Worm (Caenorhabditis elegans): Measurements from ENCODE around the gene jip-1.

Gene jip-1

ce11 chrII:1340049-1340448 is 13.3 kb downstream of the jip-1 start:
- TF ChIP-seq pes-1 (GFP tag; IDR thresholded peaks at IDR 0.05) (no peak), B0310.2 (tag; optimal IDR thresholded peaks at IDR 0.05) (no peak), sea-1 (GFP tag; conservative IDR thresholded peaks at IDR 0.05) (no peak), aly-1 (tag; optimal IDR thresholded peaks at IDR 0.05) (no peak), hmbx-1 (tag; optimal IDR thresholded peaks at IDR 0.05) (no peak), tra-4 (tag; optimal IDR thresholded peaks at IDR 0.05) (no peak), flt-1 (GFP tag; IDR thresholded peaks at IDR 0.05) (no peak)

DNA sequence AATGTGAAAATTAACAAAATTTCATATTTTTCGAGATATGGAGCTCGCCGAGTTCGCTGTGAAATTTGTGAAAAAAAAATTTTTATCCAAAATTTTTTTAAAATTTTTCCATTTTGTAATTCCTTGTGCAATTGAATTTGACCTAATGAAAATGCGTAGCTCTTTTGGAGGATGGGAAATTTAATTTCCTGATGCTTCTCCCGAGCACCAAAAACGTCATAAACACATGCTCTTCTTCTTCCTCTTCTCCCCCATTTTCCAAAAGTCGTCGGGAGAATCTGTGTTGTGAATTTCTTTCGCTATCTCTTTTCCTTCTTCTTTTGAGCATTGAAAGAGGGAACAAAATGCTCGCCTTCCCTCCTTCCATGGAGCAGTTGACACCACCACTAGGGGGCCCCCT is 14.6 kb downstream of the jip-1 start:
- TF ChIP-seq ama-1 (optimal IDR thresholded peaks at IDR 0.05), result no peak
- no peak for TF ChIP-seq hmg-4 (GFP tag; optimal IDR thresholded peaks at IDR 0.05)
- no peak for TF ChIP-seq tbx-37 (GFP tag; conservative IDR thresholded peaks at IDR 0.05)
- TF ChIP-seq flt-1 (GFP tag; IDR thresholded peaks at IDR 0.05), result no peak
- no peak for TF ChIP-seq F13C5.2 (tag; optimal IDR thresholded peaks at IDR 0.05)
- no peak for TF ChIP-seq ceh-13 (GFP tag; optimal IDR thresholded peaks at IDR 0.05)
- no peak for TF ChIP-seq hmbx-1 (tag; optimal IDR thresholded peaks at IDR 0.05)
- TF ChIP-seq ets-7 (tag; optimal IDR thresholded peaks at IDR 0.05), result no peak
- no peak for TF ChIP-seq scrt-1 (GFP tag; IDR thresholded peaks at IDR 0.05)
- no peak for TF ChIP-seq pes-1 (GFP tag; IDR thresholded peaks at IDR 0.05)
- TF ChIP-seq tra-4 (tag; optimal IDR thresholded peaks at IDR 0.05), result no peak
- TF ChIP-seq sea-1 (GFP tag; conservative IDR thresholded peaks at IDR 0.05), result no peak

- no peak for TF ChIP-seq scrt-1 (GFP tag; IDR thresholded peaks at IDR 0.05)
- no peak for TF ChIP-seq flt-1 (GFP tag; IDR thresholded peaks at IDR 0.05)
- no peak for TF ChIP-seq hmbx-1 (tag; optimal IDR thresholded peaks at IDR 0.05)
- no peak for TF ChIP-seq tbx-37 (GFP tag; conservative IDR thresholded peaks at IDR 0.05)
- TF ChIP-seq pes-1 (GFP tag; IDR thresholded peaks at IDR 0.05), result no peak
- TF ChIP-seq B0310.2 (tag; optimal IDR thresholded peaks at IDR 0.05), result no peak
- no peak for TF ChIP-seq ceh-13 (GFP tag; optimal IDR thresholded peaks at IDR 0.05)
- TF ChIP-seq tra-4 (tag; optimal IDR thresholded peaks at IDR 0.05), result no peak
- no peak for TF ChIP-seq hnd-1 (tag; optimal IDR thresholded peaks at IDR 0.05)
- no peak for TF ChIP-seq ama-1 (optimal IDR thresholded peaks at IDR 0.05)
- TF ChIP-seq F13C5.2 (tag; optimal IDR thresholded peaks at IDR 0.05), result no peak
- no peak for TF ChIP-seq ets-7 (tag; optimal IDR thresholded peaks at IDR 0.05)
- no peak for TF ChIP-seq hmg-4 (GFP tag; optimal IDR thresholded peaks at IDR 0.05)
- TF ChIP-seq ceh-36 (tag; optimal IDR thresholded peaks at IDR 0.05), result no peak
- no peak for TF ChIP-seq aly-1 (tag; optimal IDR thresholded peaks at IDR 0.05)
Observed at ce11 chrII:1343748-1344147, 17.0 kb downstream of the jip-1 start.

DNA sequence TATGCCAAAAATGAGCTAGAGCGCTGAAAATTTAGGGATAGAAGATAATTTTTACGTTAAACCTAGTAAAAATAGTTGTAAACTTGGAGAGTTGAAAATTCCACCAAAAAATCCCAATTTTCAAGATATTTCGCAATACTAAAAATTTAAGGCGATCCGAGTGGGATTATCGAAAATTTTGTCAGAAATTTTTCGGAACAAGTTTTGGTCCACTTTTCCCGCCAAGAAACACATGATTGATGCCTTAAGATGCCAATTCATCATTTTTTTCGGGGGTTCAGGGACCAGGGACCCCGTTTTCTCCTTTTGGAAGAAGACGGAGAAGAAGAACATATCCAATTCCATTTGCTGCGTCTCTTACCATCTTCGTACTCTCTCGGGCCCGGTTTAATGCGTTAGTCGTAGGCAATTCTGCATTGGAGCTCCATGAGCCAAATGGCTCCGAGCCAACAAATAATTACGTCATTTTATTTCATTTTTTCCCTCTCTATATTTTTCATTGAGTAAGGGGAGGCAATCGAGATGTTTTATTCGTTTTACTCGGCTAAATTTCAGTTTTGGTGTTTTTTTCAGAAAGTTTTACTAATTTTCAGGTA is 17.8 kb downstream of the jip-1 start:
- TF ChIP-seq scrt-1 (GFP tag; IDR thresholded peaks at IDR 0.05), result no peak
- TF ChIP-seq ama-1 (optimal IDR thresholded peaks at IDR 0.05), result no peak
- TF ChIP-seq flt-1 (GFP tag; IDR thresholded peaks at IDR 0.05), result no peak
- no peak for TF ChIP-seq ets-7 (tag; optimal IDR thresholded peaks at IDR 0.05)
- TF ChIP-seq F13C5.2 (tag; optimal IDR thresholded peaks at IDR 0.05), result no peak
- TF ChIP-seq tbx-11 (GFP tag; IDR thresholded peaks at IDR 0.05), result no peak
- no peak for TF ChIP-seq hmg-4 (GFP tag; optimal IDR thresholded peaks at IDR 0.05)
- TF ChIP-seq ceh-13 (GFP tag; optimal IDR thresholded peaks at IDR 0.05), result no peak
- TF ChIP-seq tra-4 (tag; optimal IDR thresholded peaks at IDR 0.05), result no peak
- TF ChIP-seq tbx-37 (GFP tag; conservative IDR thresholded peaks at IDR 0.05), result no peak
- TF ChIP-seq ceh-36 (tag; optimal IDR thresholded peaks at IDR 0.05), result no peak
- TF ChIP-seq sea-1 (GFP tag; conservative IDR thresholded peaks at IDR 0.05), result no peak
- TF ChIP-seq pes-1 (GFP tag; IDR thresholded peaks at IDR 0.05), result no peak
- no peak for TF ChIP-seq hmbx-1 (tag; optimal IDR thresholded peaks at IDR 0.05)

DNA sequence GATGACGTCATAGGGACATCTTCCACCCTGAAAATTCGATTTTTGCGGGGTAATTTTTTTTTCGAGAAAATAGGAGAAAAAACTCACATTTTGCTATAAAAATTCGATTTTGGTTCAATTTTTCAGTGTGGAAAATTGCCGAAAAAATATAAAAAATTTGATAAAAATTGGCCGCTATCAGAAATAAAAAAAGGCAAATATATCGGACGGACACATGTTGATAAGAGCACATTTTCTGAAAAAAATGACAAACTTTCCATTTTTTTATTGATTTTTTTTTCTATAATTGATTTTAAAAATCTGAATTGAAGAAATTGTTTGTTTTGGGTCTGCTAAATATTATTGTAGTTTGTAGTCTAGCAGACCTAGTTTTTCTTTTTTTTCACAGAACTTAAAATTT is 28.7 kb downstream of the jip-1 start, which contains the start of gene C13A10.1:
TSS of gene C13A10.1 (minus strand) at position 170 of the 400 bp plus-strand sequence.
- TF ChIP-seq F13C5.2 (tag; optimal IDR thresholded peaks at IDR 0.05), result no peak
- no peak for TF ChIP-seq scrt-1 (GFP tag; IDR thresholded peaks at IDR 0.05)
- no peak for TF ChIP-seq flt-1 (GFP tag; IDR thresholded peaks at IDR 0.05)
- no peak for TF ChIP-seq tbx-37 (GFP tag; conservative IDR thresholded peaks at IDR 0.05)
- no peak for TF ChIP-seq hnd-1 (tag; optimal IDR thresholded peaks at IDR 0.05)
- no peak for TF ChIP-seq sea-1 (GFP tag; conservative IDR thresholded peaks at IDR 0.05)
- TF ChIP-seq aly-1 (tag; optimal IDR thresholded peaks at IDR 0.05), result no peak
- TF ChIP-seq hmg-4 (GFP tag; optimal IDR thresholded peaks at IDR 0.05), result no peak
- TF ChIP-seq ceh-36 (tag; optimal IDR thresholded peaks at IDR 0.05), result no peak
- no peak for TF ChIP-seq pes-1 (GFP tag; IDR thresholded peaks at IDR 0.05)
- TF ChIP-seq tra-4 (tag; optimal IDR thresholded peaks at IDR 0.05), result no peak
- TF ChIP-seq ceh-13 (GFP tag; optimal IDR thresholded peaks at IDR 0.05), result no peak

ce11 chrII:1357262-1357661 is 30.5 kb downstream of the jip-1 start:
- no peak for TF ChIP-seq tbx-11 (GFP tag; IDR thresholded peaks at IDR 0.05)
- TF ChIP-seq ama-1 (optimal IDR thresholded peaks at IDR 0.05), result no peak
- no peak for TF ChIP-seq F13C5.2 (tag; optimal IDR thresholded peaks at IDR 0.05)
- no peak for TF ChIP-seq hmg-4 (GFP tag; optimal IDR thresholded peaks at IDR 0.05)
- TF ChIP-seq B0310.2 (tag; optimal IDR thresholded peaks at IDR 0.05), result no peak
- TF ChIP-seq sea-1 (GFP tag; conservative IDR thresholded peaks at IDR 0.05), result no peak
- no peak for TF ChIP-seq ets-7 (tag; optimal IDR thresholded peaks at IDR 0.05)
- TF ChIP-seq hnd-1 (tag; optimal IDR thresholded peaks at IDR 0.05), result no peak
- no peak for TF ChIP-seq scrt-1 (GFP tag; IDR thresholded peaks at IDR 0.05)
- no peak for TF ChIP-seq ceh-13 (GFP tag; optimal IDR thresholded peaks at IDR 0.05)
- no peak for TF ChIP-seq tra-4 (tag; optimal IDR thresholded peaks at IDR 0.05)
- TF ChIP-seq ceh-36 (tag; optimal IDR thresholded peaks at IDR 0.05), result no peak
- TF ChIP-seq tbx-37 (GFP tag; conservative IDR thresholded peaks at IDR 0.05), result no peak
- no peak for TF ChIP-seq flt-1 (GFP tag; IDR thresholded peaks at IDR 0.05)
- no peak for TF ChIP-seq pes-1 (GFP tag; IDR thresholded peaks at IDR 0.05)
- no peak for TF ChIP-seq hmbx-1 (tag; optimal IDR thresholded peaks at IDR 0.05)
- TF ChIP-seq aly-1 (tag; optimal IDR thresholded peaks at IDR 0.05), result no peak

DNA sequence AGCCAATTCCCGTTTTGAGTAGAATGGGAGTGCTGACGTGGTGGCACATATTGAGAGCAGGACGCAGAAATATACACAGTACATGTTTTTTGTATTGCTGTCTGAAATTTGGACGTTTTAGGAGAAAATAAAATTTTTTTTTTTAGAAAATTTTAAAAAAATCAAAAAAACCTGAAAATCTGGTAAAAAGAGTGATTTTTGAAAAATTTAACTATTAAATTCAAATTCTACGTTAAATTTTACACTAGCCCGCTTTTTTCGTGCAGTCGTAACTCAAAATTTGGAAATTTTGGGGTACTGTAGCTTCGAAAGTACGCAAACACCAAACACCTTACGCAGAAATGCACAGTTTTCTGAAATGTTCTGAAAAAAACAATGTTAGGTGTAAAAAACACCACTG is 31.1 kb downstream of the jip-1 start, which contains the start of gene C13A10.2:
TSS of gene C13A10.2 (minus strand) at position 101 of the 400 bp plus-strand sequence.
- TF ChIP-seq tbx-37 (GFP tag; conservative IDR thresholded peaks at IDR 0.05) (no peak), hnd-1 (tag; optimal IDR thresholded peaks at IDR 0.05) (no peak), flt-1 (GFP tag; IDR thresholded peaks at IDR 0.05) (no peak), hmbx-1 (tag; optimal IDR thresholded peaks at IDR 0.05) (no peak), pes-1 (GFP tag; IDR thresholded peaks at IDR 0.05) (no peak), sea-1 (GFP tag; conservative IDR thresholded peaks at IDR 0.05) (no peak), tbx-11 (GFP tag; IDR thresholded peaks at IDR 0.05) (no peak)

Measured in whole organism, early embryonic.